Worm (Caenorhabditis elegans) whole organism, L1 larva: ENCODE results near the gene fbxb-40.
A peak's percentile ranks its signal among the peaks of the same experiment; 100 is the strongest.

Experiments used
- C04F5.9 ChIP-seq: sonication (generic microtip); optimal IDR thresholded peaks from 2 replicates; lab custom pipeline; 2016; ENCODE audit warnings: missing genetic modification characterization, missing compliant biosample characterization
- C16A3.4 ChIP-seq: fragments of 150-350 bp; optimal IDR thresholded peaks from 2 replicates; lab custom pipeline; 2014; ENCODE audit warnings: missing biosample characterization, missing genetic modification characterization
- blmp-1 ChIP-seq: fragments of 150-350 bp; optimal IDR thresholded peaks from 2 replicates; lab custom pipeline; 2014; ENCODE audit warnings: missing biosample characterization, missing genetic modification characterization
- ceh-63 ChIP-seq: fragments of 200-800 bp; sonication (Bioruptor generic); optimal IDR thresholded peaks from 2 replicates; lab custom pipeline; 2018; ENCODE audit warnings: mild to moderate bottlenecking, missing genetic modification characterization, missing compliant biosample characterization
- ceh-88 ChIP-seq: fragments of 200-800 bp; sonication (Bioruptor generic); IDR thresholded peaks from 2 replicates; pipeline ENCODE4 v1.3.6; 2022; ENCODE audit warnings: missing genetic modification characterization, missing compliant biosample characterization
- dpl-1 ChIP-seq, 3 experiments: fragments of 150-350 bp in 2 of 3; sonication (generic microtip) in 1 of 3; optimal IDR thresholded peaks; 2 replicates each; lab custom pipeline; 2014 to 2017; ENCODE audit warnings: missing biosample characterization in 3 of 3, missing genetic modification characterization in 3 of 3, missing genetic modification reagents in 3 of 3
- efl-1 ChIP-seq, 4 experiments: fragments of 150-350 bp; optimal IDR thresholded peaks in 3 of 4; peaks in 1 of 4; 1 replicate in 1 of 4; 2 replicates in 3 of 4; lab custom pipeline; 2014; ENCODE audit warnings: missing biosample characterization in 2 of 4, missing genetic modification characterization in 2 of 4, missing genetic modification reagents in 2 of 4
- egl-13 ChIP-seq: sonication (generic microtip); optimal IDR thresholded peaks from 2 replicates; lab custom pipeline; 2016; ENCODE audit warnings: missing genotype, missing genetic modification reagents, missing genetic modification characterization, missing compliant biosample characterization
- elt-2 ChIP-seq: sonication (generic microtip); optimal IDR thresholded peaks from 2 replicates; lab custom pipeline; 2016; ENCODE audit warnings: missing genetic modification characterization, mild to moderate bottlenecking, inconsistent platforms, missing compliant biosample characterization, missing genetic modification reagents
- elt-3 ChIP-seq, 6 experiments: fragments of 150-350 bp in 1 of 6; sonication (generic microtip); optimal IDR thresholded peaks; 2 replicates each; lab custom pipeline; 2017 to 2018; ENCODE audit warnings: missing biosample characterization in 6 of 6, missing genetic modification characterization in 6 of 6, inconsistent platforms in 1 of 6
- grh-1 ChIP-seq: fragments of 200-800 bp; sonication (Bioruptor generic); IDR thresholded peaks from 2 replicates; pipeline ENCODE4 v1.3.6; 2022; ENCODE audit warnings: missing genetic modification reagents, missing genetic modification characterization, missing compliant biosample characterization
- hlh-4 ChIP-seq: sonication (generic microtip); optimal IDR thresholded peaks from 2 replicates; lab custom pipeline; 2016; ENCODE audit warnings: mild to moderate bottlenecking, missing genetic modification characterization, missing compliant biosample characterization
- hpl-2 ChIP-seq: fragments of 150-350 bp; optimal IDR thresholded peaks from 2 replicates; lab custom pipeline; 2014; ENCODE audit warnings: missing biosample characterization, missing genetic modification reagents, missing genetic modification characterization
- isw-1 ChIP-seq: fragments of 200-800 bp; sonication (Bioruptor generic); IDR thresholded peaks from 2 replicates; pipeline ENCODE4 v1.3.6; 2022; ENCODE audit warnings: missing genetic modification characterization, missing compliant biosample characterization
- lin-13 ChIP-seq: fragments of 150-350 bp; optimal IDR thresholded peaks from 2 replicates; lab custom pipeline; 2014; ENCODE audit warnings: missing biosample characterization, missing genetic modification reagents, missing genetic modification characterization
- lin-14 ChIP-seq: fragments of 200-800 bp; sonication (Bioruptor generic); optimal IDR thresholded peaks from 2 replicates; lab custom pipeline; 2018; ENCODE audit warnings: mild to moderate bottlenecking, missing genetic modification characterization, moderate library complexity, missing compliant biosample characterization
- lir-3 ChIP-seq: sonication (generic microtip); optimal IDR thresholded peaks from 2 replicates; lab custom pipeline; 2016; ENCODE audit warnings: mild to moderate bottlenecking, missing genetic modification characterization, moderate library complexity, missing compliant biosample characterization; ENCODE audit not compliant: poor library complexity
- lsy-2 ChIP-seq, 2 experiments: fragments of 150-350 bp; optimal IDR thresholded peaks; 2 replicates each; lab custom pipeline; 2014; ENCODE audit warnings: missing biosample characterization in 2 of 2, missing genetic modification characterization in 2 of 2
- mab-9 ChIP-seq: fragments of 200-800 bp; sonication (Bioruptor generic); IDR thresholded peaks from 2 replicates; pipeline ENCODE4 v1.3.6; 2022; ENCODE audit warnings: missing genetic modification reagents, missing genetic modification characterization, missing compliant biosample characterization
- mef-2 ChIP-seq: fragments of 150-350 bp; optimal IDR thresholded peaks from 2 replicates; lab custom pipeline; 2014; ENCODE audit warnings: missing biosample characterization, missing genetic modification characterization
- nhr-11 ChIP-seq: fragments of 150-350 bp; optimal IDR thresholded peaks from 2 replicates; lab custom pipeline; 2014; ENCODE audit warnings: missing biosample characterization, missing genetic modification characterization
- nhr-20 ChIP-seq: sonication (generic microtip); optimal IDR thresholded peaks from 2 replicates; lab custom pipeline; 2016; ENCODE audit warnings: mild to moderate bottlenecking, missing genetic modification characterization, missing compliant biosample characterization
- nhr-237 ChIP-seq: fragments of 150-350 bp; optimal IDR thresholded peaks from 2 replicates; lab custom pipeline; 2014; ENCODE audit warnings: missing biosample characterization, missing genetic modification characterization
- nhr-47 ChIP-seq: sonication (generic microtip); optimal IDR thresholded peaks from 2 replicates; lab custom pipeline; 2016; ENCODE audit warnings: mild to moderate bottlenecking, missing genetic modification characterization, moderate library complexity, missing compliant biosample characterization
- nhr-85 ChIP-seq: sonication (generic microtip); peaks from one replicate; lab custom pipeline; 2016; ENCODE audit warnings: missing genetic modification characterization, inconsistent platforms, missing compliant biosample characterization
- pax-3 ChIP-seq: fragments of 200-800 bp; sonication (Bioruptor generic); optimal IDR thresholded peaks from 2 replicates; lab custom pipeline; 2018; ENCODE audit warnings: mild to moderate bottlenecking, missing genetic modification characterization, moderate library complexity, missing compliant biosample characterization
- pqm-1 ChIP-seq: sonication (generic microtip); optimal IDR thresholded peaks from 3 replicates; lab custom pipeline; 2017; ENCODE audit warnings: missing biosample characterization, missing genetic modification characterization
- skn-1 ChIP-seq: fragments of 150-350 bp; optimal IDR thresholded peaks from 2 replicates; lab custom pipeline; 2014; ENCODE audit warnings: missing biosample characterization, missing genetic modification characterization
- snpc-4 ChIP-seq: fragments of 150-350 bp; optimal IDR thresholded peaks from 2 replicates; lab custom pipeline; 2014; ENCODE audit warnings: missing biosample characterization, missing genetic modification characterization
- snu-23 ChIP-seq: sonication (generic microtip); optimal IDR thresholded peaks from 2 replicates; lab custom pipeline; 2016; ENCODE audit warnings: missing genetic modification characterization, missing compliant biosample characterization
- sptf-1 ChIP-seq: fragments of 150-350 bp; optimal IDR thresholded peaks from 2 replicates; lab custom pipeline; 2014; ENCODE audit warnings: missing biosample characterization, missing genetic modification characterization
- sup-37 ChIP-seq: fragments of 200-800 bp; sonication (Bioruptor generic); optimal IDR thresholded peaks from 2 replicates; lab custom pipeline; 2018; ENCODE audit warnings: mild to moderate bottlenecking, missing genetic modification characterization, missing compliant biosample characterization
- swsn-7 ChIP-seq: sonication (generic microtip); optimal IDR thresholded peaks from 2 replicates; lab custom pipeline; 2016; ENCODE audit warnings: missing genetic modification characterization, missing compliant biosample characterization
- tbx-2 ChIP-seq: sonication (generic microtip); optimal IDR thresholded peaks from 2 replicates; lab custom pipeline; 2016; ENCODE audit warnings: missing genetic modification characterization, missing compliant biosample characterization
- unc-62 ChIP-seq: fragments of 150-350 bp; optimal IDR thresholded peaks from 2 replicates; lab custom pipeline; 2014; ENCODE audit warnings: missing biosample characterization, missing genetic modification reagents, missing genetic modification characterization
- vab-15 ChIP-seq: sonication (generic microtip); optimal IDR thresholded peaks from 2 replicates; lab custom pipeline; 2017; ENCODE audit warnings: missing genotype, mild to moderate bottlenecking, missing genetic modification characterization, missing compliant biosample characterization
- ztf-4 ChIP-seq: fragments of 150-350 bp; optimal IDR thresholded peaks from 2 replicates; lab custom pipeline; 2014; ENCODE audit warnings: missing biosample characterization, missing genetic modification characterization

Gene fbxb-40

ce11 chrII:1049849-1050248 is at the start of gene fbxb-40:
Gene fbxb-40, minus strand, starts transcription at chrII:1049949.
- TF ChIP-seq sup-37 (GFP tag; lab: Kevin White, UChicago): no peak
- TF ChIP-seq nhr-237 (tag; lab: Kevin White, UChicago): no peak

DNA sequence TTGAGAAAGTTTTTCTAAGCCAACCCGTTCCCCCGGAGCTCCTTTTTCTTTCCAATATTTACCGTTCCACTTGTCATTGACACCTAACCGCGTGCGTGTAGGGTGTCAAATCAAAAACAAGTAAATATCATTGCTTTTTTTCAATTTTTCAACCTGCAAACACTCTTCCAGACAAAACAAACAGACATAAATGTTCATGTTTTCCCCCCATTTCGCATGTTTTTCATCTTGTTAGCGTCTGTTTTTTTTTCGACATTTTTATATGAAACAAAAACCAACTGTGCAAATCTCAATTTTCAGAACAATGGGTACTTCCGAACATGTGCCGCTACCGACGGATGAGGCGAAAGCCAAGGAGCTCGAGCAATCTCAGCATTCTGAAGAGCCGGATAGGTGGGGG is 42.0 kb upstream of the fbxb-40 start, which contains the start of gene snf-3:
TSS of gene snf-3 (plus strand) at position 301 of the 400 bp plus-strand sequence.
- TF ChIP-seq mef-2 (tag; lab: Kevin White, UChicago) (no peak), tbx-2 (no peak), snpc-4 (tag; lab: Kevin White, UChicago) (no peak), lir-3 (no peak), ztf-4 (tag; lab: Kevin White, UChicago) (no peak), nhr-47 (tag; lab: Kevin White, UChicago) (no peak), pqm-1 (tag; lab: Kevin White, UChicago) (no peak), nhr-11 (tag; lab: Kevin White, UChicago) (no peak)

- TF ChIP-seq nhr-20 (tag; lab: Kevin White, UChicago) (peak; percentile 23), snpc-4 (tag; lab: Kevin White, UChicago) (peak; percentile 48), isw-1 (GFP tag; lab: Robert Waterston, UW) (no peak), ceh-88 (no peak), blmp-1 (tag; lab: Kevin White, UChicago) (peak; percentile 68), nhr-85 (tag; lab: Kevin White, UChicago) (peak; percentile 88), lin-13 (GFP tag; lab: Kevin White, UChicago) (peak; percentile 15), grh-1 (GFP tag; lab: Robert Waterston, UW) (peak; percentile 63), elt-3 (tag; optimal IDR thresholded peaks at IDR 0.05; lab: Kevin White, UChicago) (peak in 2 of 6 experiments; percentile 8 to 16), lin-14 (GFP tag; lab: Kevin White, UChicago) (peak; percentile 70), swsn-7 (no peak), snu-23 (peak; percentile 37), hpl-2 (GFP tag; lab: Kevin White, UChicago) (no peak), vab-15 (tag; lab: Kevin White, UChicago) (peak; percentile 53), nhr-11 (tag; lab: Kevin White, UChicago) (no peak), lsy-2 (tag; optimal IDR thresholded peaks at IDR 0.05; lab: Kevin White, UChicago) (peak in 1 of 2 experiments; percentile 4), skn-1 (tag; lab: Kevin White, UChicago) (peak; percentile 26)
- TF ChIP-seq, all 84 proteins: peak for 12
These were observed 41.0 kb upstream of the fbxb-40 start for ce11 chrII:1090743-1091142.

ce11 chrII:1088527-1089230 is 38.9 kb upstream of the fbxb-40 start:
- TF ChIP-seq efl-1 (optimal IDR thresholded peaks at IDR 0.05; lab: Kevin White, UChicago) (no peak), efl-1 (GFP tag; optimal IDR thresholded peaks at IDR 0.05 in 1 of 2; lab: Kevin White, UChicago) (no peak), mef-2 (tag; lab: Kevin White, UChicago) (no peak), sptf-1 (no peak), elt-2 (no peak), dpl-1 (GFP tag; optimal IDR thresholded peaks at IDR 0.05; lab: Kevin White, UChicago) (no peak), unc-62 (GFP tag; lab: Kevin White, UChicago) (no peak), grh-1 (GFP tag; lab: Robert Waterston, UW) (0 out of 2 replicates have a peak, but pooled peaks have one; percentile 35), blmp-1 (tag; lab: Kevin White, UChicago) (peak; percentile 65), mab-9 (GFP tag; lab: Robert Waterston, UW) (no peak), nhr-85 (tag; lab: Kevin White, UChicago) (peak; percentile 81), C16A3.4 (no peak), C04F5.9 (tag; lab: Kevin White, UChicago) (no peak), egl-13 (tag; lab: Kevin White, UChicago) (no peak), hlh-4 (tag; lab: Kevin White, UChicago) (no peak), nhr-237 (tag; lab: Kevin White, UChicago) (no peak), lsy-2 (tag; optimal IDR thresholded peaks at IDR 0.05; lab: Kevin White, UChicago) (peak; percentile 17 to 18), lin-14 (GFP tag; lab: Kevin White, UChicago) (peak; percentile 61), pax-3 (no peak), sup-37 (GFP tag; lab: Kevin White, UChicago) (no peak), ceh-63 (GFP tag; lab: Kevin White, UChicago) (no peak), nhr-20 (tag; lab: Kevin White, UChicago) (peak; percentile 17)
